Fruit fly (Drosophila melanogaster) whole organism, adult: ENCODE results near the gene pkaap.

Experiments used
- CG12768 ChIP-seq: fragments of 200-800 bp; sonication (Bioruptor generic); optimal IDR thresholded peaks from 2 replicates; lab custom pipeline; 2017; ENCODE audit warnings: missing biosample characterization, missing genetic modification characterization, mild to moderate bottlenecking, moderate library complexity, missing genetic modification reagents
- CG14711 ChIP-seq: fragments of 200-800 bp; sonication (Bioruptor generic); optimal IDR thresholded peaks from 2 replicates; lab custom pipeline; 2018; ENCODE audit warnings: missing biosample characterization, mild to moderate bottlenecking, missing genetic modification characterization, moderate library complexity
- Mnt ChIP-seq: fragments of 200-800 bp; sonication (Bioruptor generic); optimal IDR thresholded peaks from 2 replicates; lab custom pipeline; 2016; ENCODE audit warnings: missing biosample characterization, mild to moderate bottlenecking, missing genetic modification characterization

- TF ChIP-seq Mnt (GFP tag; lab: Kevin White, UChicago) (peak; percentile 94), CG12768 (GFP tag; lab: Kevin White, UChicago) (peak; percentile 81), CG14711 (peak; percentile 57)
Measured at dm6 chr2L:16284306-16285299, 3.5 kb upstream of the pkaap start.
